Fruit fly (Drosophila melanogaster) whole organism, wandering third instar larva: Measurements from ENCODE around the gene bb8.
A peak's percentile ranks its signal among the peaks of the same experiment; 100 is the strongest.

Experiments used
- Abd-B ChIP-seq: fragments of >200 bp; optimal IDR thresholded peaks from 2 replicates; lab custom pipeline; 2017; ENCODE audit warnings: missing biosample characterization, missing genetic modification characterization
- CG32264 ChIP-seq: fragments of 200-800 bp; sonication (Bioruptor generic); optimal IDR thresholded peaks from 2 replicates; lab custom pipeline; 2016; ENCODE audit warnings: missing biosample characterization, missing genetic modification characterization
- CG9705 ChIP-seq: fragments of 200-800 bp; sonication (Bioruptor generic); optimal IDR thresholded peaks from 2 replicates; lab custom pipeline; 2018; ENCODE audit warnings: missing biosample characterization, mild to moderate bottlenecking, missing genetic modification characterization
- CrebA ChIP-seq: fragments of 200-800 bp; sonication (Bioruptor generic); optimal IDR thresholded peaks from 2 replicates; lab custom pipeline; 2016; ENCODE audit warnings: missing biosample characterization, mild to moderate bottlenecking, missing genetic modification characterization, borderline replicate concordance
- Dfd ChIP-seq: fragments of >200 bp; optimal IDR thresholded peaks from 2 replicates; lab custom pipeline; 2017; ENCODE audit warnings: missing biosample characterization, missing genetic modification characterization
- Dif ChIP-seq: fragments of 200-275, 200-300 bp; sonication (Bioruptor generic); optimal IDR thresholded peaks from 2 replicates; lab custom pipeline; 2018; ENCODE audit warnings: missing biosample characterization, missing genetic modification characterization; ENCODE audit not compliant: partially characterized antibody
- GATAd ChIP-seq: sonication (Bioruptor generic); optimal IDR thresholded peaks from 2 replicates; lab custom pipeline; 2016; ENCODE audit warnings: missing biosample characterization, missing genetic modification characterization
- HLH106 ChIP-seq: fragments of 200-800 bp; optimal IDR thresholded peaks from 3 replicates; lab custom pipeline; 2019; ENCODE audit warnings: missing biosample characterization, mild to moderate bottlenecking, missing genetic modification characterization, moderate library complexity
- Hnf4 ChIP-seq: fragments of 200-800 bp; sonication (Bioruptor generic); optimal IDR thresholded peaks from 2 replicates; lab custom pipeline; 2016; ENCODE audit warnings: missing biosample characterization, mild to moderate bottlenecking, missing genetic modification characterization
- Hr78 ChIP-seq: fragments of >200 bp; optimal IDR thresholded peaks from 2 replicates; lab custom pipeline; 2017; ENCODE audit warnings: missing biosample characterization, missing genetic modification characterization
- Hr83 ChIP-seq: fragments of 200-300 bp; sonication (Bioruptor generic); optimal IDR thresholded peaks from 2 replicates; lab custom pipeline; 2016; ENCODE audit warnings: missing biosample characterization, mild to moderate bottlenecking, missing genetic modification characterization, moderate library complexity; ENCODE audit not compliant: poor library complexity, severe bottlenecking
- Mio ChIP-seq: sonication (Bioruptor generic); optimal IDR thresholded peaks from 2 replicates; lab custom pipeline; 2016; ENCODE audit warnings: missing biosample characterization, missing genetic modification characterization
- Myc ChIP-seq: fragments of >200 bp; optimal IDR thresholded peaks from 2 replicates; lab custom pipeline; 2017
- N ChIP-seq: fragments of >200 bp; optimal IDR thresholded peaks from 2 replicates; lab custom pipeline; 2018; ENCODE audit warnings: missing biosample characterization, missing external identifiers, missing genetic modification characterization
- OdsH ChIP-seq: fragments of 200-800 bp; sonication (Bioruptor generic); optimal IDR thresholded peaks from 2 replicates; lab custom pipeline; 2016; ENCODE audit warnings: missing biosample characterization, mild to moderate bottlenecking, missing genetic modification characterization
- Rel ChIP-seq, 2 experiments: fragments of 200-800 bp; sonication (Bioruptor generic) in 1 of 2; optimal IDR thresholded peaks; 2 replicates in 1 of 2; 3 replicates in 1 of 2; lab custom pipeline; 2016 to 2019; ENCODE audit warnings: mild to moderate bottlenecking in 2 of 2, missing biosample characterization in 2 of 2, missing genetic modification characterization in 2 of 2, moderate library complexity in 1 of 2
- Sp1 ChIP-seq: fragments of 200-800 bp; sonication (Bioruptor generic); optimal IDR thresholded peaks from 3 replicates; lab custom pipeline; 2019; ENCODE audit warnings: missing biosample characterization, mild to moderate bottlenecking, missing genetic modification characterization, moderate library complexity
- Vsx2 ChIP-seq: fragments of 200-300, 225-300 bp; sonication (Bioruptor generic); optimal IDR thresholded peaks from 2 replicates; lab custom pipeline; 2018; ENCODE audit warnings: missing biosample characterization, missing genetic modification characterization; ENCODE audit not compliant: partially characterized antibody
- dl ChIP-seq, 2 experiments: fragments of 175-275, 200-275 bp in 1 of 2; fragments of 200-275 bp in 1 of 2; sonication (Bioruptor generic); optimal IDR thresholded peaks; lab custom pipeline; 2018; ENCODE audit warnings: mild to moderate bottlenecking in 2 of 2, missing biosample characterization in 2 of 2, missing genetic modification characterization in 2 of 2, moderate library complexity in 2 of 2; ENCODE audit not compliant: partially characterized antibody in 2 of 2, insufficient read depth in 1 of 2
- dmrt93B ChIP-seq: fragments of 200-800 bp; sonication (Bioruptor generic); optimal IDR thresholded peaks from 2 replicates; lab custom pipeline; 2018; ENCODE audit warnings: missing biosample characterization, mild to moderate bottlenecking, missing genetic modification characterization
- dsf ChIP-seq: sonication (Bioruptor generic); optimal IDR thresholded peaks from 2 replicates; lab custom pipeline; 2016; ENCODE audit warnings: missing biosample characterization, missing genetic modification characterization, borderline replicate concordance
- ey ChIP-seq: fragments of 200-800 bp; sonication (Bioruptor generic); optimal IDR thresholded peaks from 2 replicates; lab custom pipeline; 2016; ENCODE audit warnings: missing biosample characterization, missing genetic modification characterization
- foxo ChIP-seq, 2 experiments: fragments of 200-800 bp; sonication (Bioruptor generic); optimal IDR thresholded peaks; 2 replicates in 1 of 2; 3 replicates in 1 of 2; lab custom pipeline; 2016 to 2017; ENCODE audit warnings: missing biosample characterization in 2 of 2, missing genetic modification characterization in 2 of 2
- fru ChIP-seq: fragments of 200-800 bp; sonication (Bioruptor generic); optimal IDR thresholded peaks from 3 replicates; lab custom pipeline; 2016; ENCODE audit warnings: missing biosample characterization, mild to moderate bottlenecking, missing genetic modification characterization
- h ChIP-seq: fragments of 200-800 bp; sonication (Bioruptor generic); optimal IDR thresholded peaks from 3 replicates; lab custom pipeline; 2016; ENCODE audit warnings: missing biosample characterization, mild to moderate bottlenecking, missing genetic modification characterization
- jim ChIP-seq: fragments of 175-275, 200-325 bp; sonication (Bioruptor generic); optimal IDR thresholded peaks from 2 replicates; lab custom pipeline; 2016; ENCODE audit warnings: missing biosample characterization, mild to moderate bottlenecking, missing genetic modification characterization
- psq ChIP-seq: fragments of 200-800 bp; sonication (Bioruptor generic); optimal IDR thresholded peaks from 3 replicates; lab custom pipeline; 2017; ENCODE audit warnings: missing biosample characterization, mild to moderate bottlenecking, missing genetic modification characterization, moderate library complexity
- usp ChIP-seq: fragments of >200 bp; optimal IDR thresholded peaks from 2 replicates; lab custom pipeline; 2017; ENCODE audit warnings: missing biosample characterization, missing genetic modification characterization

bb8 gene

DNA sequence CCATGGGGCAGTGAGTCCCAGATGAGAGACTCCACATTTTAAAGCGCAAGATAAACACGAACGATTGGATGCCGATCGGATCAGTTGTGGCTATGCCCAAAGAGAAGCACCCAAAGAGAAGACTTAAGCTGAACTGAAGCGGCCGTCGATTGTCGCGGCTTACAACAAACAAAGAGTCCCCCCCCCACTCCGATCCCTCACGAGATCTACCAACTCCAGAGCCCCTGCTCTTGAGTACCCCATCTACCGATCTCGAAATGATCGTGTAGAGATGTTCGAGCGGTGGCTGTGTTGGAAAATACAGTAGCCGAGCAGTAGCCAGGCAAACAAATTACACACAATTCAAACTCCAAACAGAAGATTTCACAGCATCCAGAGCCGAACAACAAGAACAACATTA lies 35.7 kb upstream of the bb8 start:
- TF ChIP-seq Dfd (GFP tag; lab: Kevin White, UChicago) (no peak), jim (GFP tag; lab: Kevin White, UChicago) (no peak)

DNA sequence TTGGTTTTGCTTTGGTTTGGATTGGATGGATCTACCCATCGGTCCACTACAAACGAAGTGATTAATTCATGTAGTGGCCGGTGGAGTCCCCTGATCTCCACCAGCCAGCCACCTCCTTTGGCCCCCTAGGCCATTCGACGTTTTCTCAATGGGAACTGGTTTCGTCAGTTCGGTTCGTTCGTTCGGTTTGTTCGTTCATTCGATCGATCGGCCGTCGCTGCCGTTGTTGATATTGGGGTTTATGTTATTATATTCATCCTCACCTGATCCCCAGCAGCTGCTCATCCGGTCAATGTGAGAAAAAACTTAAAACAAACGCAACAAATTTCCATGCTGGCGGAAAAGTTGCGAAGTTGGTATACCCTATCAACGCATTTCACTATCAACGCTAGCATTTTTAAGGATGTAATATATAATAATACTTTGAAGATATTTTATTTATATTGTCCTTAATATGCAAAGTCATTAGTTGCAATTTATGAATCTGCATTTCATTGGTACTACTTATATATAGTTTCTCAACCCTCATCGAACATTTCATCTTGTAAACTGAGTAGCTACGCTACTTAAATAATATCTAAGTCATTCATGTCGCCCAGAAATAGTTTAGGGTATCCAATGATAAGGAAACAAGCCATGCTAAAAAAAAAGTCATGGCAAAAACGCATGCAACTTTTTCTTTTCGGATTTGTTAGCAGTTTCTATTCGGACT lies 33.8 kb upstream of the bb8 start:
- TF ChIP-seq h (GFP tag; lab: Kevin White, UChicago) (no peak), Rel (GFP tag; optimal IDR thresholded peaks at IDR 0.05; lab: Kevin White, UChicago) (no peak), Rel (tag; optimal IDR thresholded peaks at IDR 0.05; lab: Kevin White, UChicago) (peak; percentile 48), Vsx2 (GFP tag; lab: Kevin White, UChicago) (peak; percentile 12), Abd-B (no peak)

DNA sequence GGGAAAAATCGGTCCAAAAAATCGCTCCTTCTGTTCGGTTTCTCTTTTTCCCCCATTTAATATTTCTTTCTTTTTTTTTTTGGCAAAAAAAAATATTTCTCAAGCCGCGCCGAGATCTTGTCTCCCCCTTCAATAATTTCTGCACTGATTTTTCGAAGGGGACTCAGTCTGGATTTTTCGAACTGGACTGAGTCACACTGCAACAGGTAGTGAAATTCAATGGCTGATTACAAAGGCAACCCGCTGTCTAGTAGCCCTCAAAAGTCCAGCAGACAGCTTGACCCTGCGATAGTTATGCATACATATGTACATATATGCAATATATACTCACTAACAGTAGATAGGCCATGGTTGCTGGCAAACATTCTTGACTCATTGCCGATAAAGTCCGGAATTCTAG lies 30.3 kb upstream of the bb8 start:
- no peak for TF ChIP-seq Hr78 (GFP tag; lab: Kevin White, UChicago)
- TF ChIP-seq Dif (GFP tag; lab: Kevin White, UChicago): no peak
- no peak for TF ChIP-seq dl (GFP tag; optimal IDR thresholded peaks at IDR 0.05; lab: Kevin White, UChicago; ENCODE audit: insufficient read depth in 1 of 2, partially characterized antibody in 2 of 2)
- no peak for TF ChIP-seq ey (GFP tag; lab: Kevin White, UChicago)
- TF ChIP-seq N (GFP tag; lab: Kevin White, UChicago): no peak
- TF ChIP-seq Abd-B: no peak
- TF ChIP-seq HLH106 (tag; lab: Kevin White, UChicago): no peak
- TF ChIP-seq, all 38 proteins: peak for 0

DNA sequence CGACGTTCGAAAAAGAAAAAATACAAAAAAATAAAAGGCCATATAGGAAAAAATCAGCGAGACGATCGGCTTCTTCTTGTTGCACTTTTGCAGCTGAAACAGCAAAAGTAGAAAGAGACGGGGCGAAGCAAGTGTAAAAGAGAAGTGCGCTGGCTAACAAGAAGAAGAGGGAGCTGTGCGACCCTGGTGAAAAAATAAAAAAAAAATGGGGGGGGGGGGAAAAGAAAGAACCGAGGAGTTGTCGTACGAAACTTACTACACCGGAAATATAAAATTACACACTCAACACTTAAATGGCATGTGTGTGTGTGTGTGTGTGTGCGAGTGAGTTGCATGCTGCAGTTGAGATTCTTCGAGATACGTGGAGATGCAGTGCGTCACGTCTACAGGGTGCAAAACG lies 28.9 kb upstream of the bb8 start:
- TF ChIP-seq CG32264 (GFP tag; lab: Kevin White, UChicago): no peak
- no peak for TF ChIP-seq GATAd (GFP tag; lab: Kevin White, UChicago)
- TF ChIP-seq CG9705 (GFP tag; lab: Kevin White, UChicago): no peak
- TF ChIP-seq Dfd (GFP tag; lab: Kevin White, UChicago): peak; percentile 85
- TF ChIP-seq h (GFP tag; lab: Kevin White, UChicago): no peak
- no peak for TF ChIP-seq Myc
- TF ChIP-seq psq (GFP tag; lab: Kevin White, UChicago): peak; percentile 8

DNA sequence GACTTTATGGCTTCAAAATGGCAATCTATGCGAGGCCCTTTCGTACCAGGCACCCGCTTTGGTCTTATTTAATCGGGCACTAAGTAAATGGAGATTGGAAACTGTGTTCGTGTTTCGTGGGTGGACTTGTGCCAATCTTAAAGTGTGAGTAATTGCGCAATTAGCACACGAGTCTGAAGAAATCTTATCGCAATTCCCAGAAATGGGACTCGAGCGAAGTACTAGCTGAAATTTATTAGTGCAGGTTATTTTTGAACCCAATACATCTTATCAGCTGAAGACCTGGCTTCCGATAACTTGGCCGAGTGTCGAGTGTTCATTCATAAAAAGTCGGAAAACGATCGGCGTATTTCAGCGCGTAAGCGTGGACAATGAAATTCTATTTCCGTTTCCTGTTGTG lies 26.9 kb upstream of the bb8 start:
- TF ChIP-seq Myc: no peak
- TF ChIP-seq Rel (GFP tag; optimal IDR thresholded peaks at IDR 0.05; lab: Kevin White, UChicago): no peak
- TF ChIP-seq Rel (tag; optimal IDR thresholded peaks at IDR 0.05; lab: Kevin White, UChicago): peak; percentile 29
- TF ChIP-seq h (GFP tag; lab: Kevin White, UChicago): peak; percentile 77

DNA sequence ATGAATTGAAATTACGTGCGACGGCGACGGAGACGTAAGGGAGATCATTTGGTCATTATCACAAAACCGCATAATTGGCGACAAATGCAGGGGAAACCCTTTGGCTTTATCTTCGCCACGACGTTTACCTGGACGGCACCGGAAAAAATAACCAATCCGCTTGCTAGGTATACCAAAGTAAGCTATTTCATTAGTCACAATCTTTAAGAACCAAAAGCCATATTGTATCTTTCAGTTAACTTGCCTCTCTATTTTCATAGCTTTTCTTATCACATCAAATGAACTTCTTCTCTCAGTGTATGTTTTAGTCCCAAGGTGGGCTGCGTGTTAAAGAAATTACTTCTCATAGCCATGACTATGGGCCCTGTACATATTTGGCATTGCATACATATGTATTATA lies 25.6 kb upstream of the bb8 start:
- TF ChIP-seq dmrt93B (GFP tag; lab: Kevin White, UChicago) (no peak), ey (GFP tag; lab: Kevin White, UChicago) (peak; percentile 10), foxo (GFP tag; optimal IDR thresholded peaks at IDR 0.05; lab: Kevin White, UChicago) (peak in 1 of 2 experiments; percentile 5), OdsH (GFP tag; lab: Kevin White, UChicago) (no peak)

DNA sequence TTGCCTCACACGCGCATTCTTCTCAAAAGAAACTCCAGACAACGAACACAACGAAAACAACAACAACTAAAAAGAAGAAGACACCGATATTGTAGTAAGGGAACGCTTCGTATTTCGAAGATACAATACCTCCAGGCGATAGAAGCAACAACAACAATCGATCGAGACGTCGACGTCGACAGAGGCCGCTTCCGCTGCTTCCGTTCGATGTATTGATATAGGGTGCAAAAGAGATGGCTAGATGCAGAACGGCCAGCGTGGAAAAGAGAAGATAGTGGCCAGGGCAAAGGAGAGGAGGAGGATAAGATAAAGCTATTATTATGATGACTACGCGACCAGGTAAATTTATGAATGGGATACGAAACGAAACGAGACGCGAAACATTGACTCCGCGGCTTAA lies 25.2 kb upstream of the bb8 start:
- peak; percentile 21 for TF ChIP-seq psq (GFP tag; lab: Kevin White, UChicago)
- no peak for TF ChIP-seq Hr83 (GFP tag; lab: Kevin White, UChicago)

DNA sequence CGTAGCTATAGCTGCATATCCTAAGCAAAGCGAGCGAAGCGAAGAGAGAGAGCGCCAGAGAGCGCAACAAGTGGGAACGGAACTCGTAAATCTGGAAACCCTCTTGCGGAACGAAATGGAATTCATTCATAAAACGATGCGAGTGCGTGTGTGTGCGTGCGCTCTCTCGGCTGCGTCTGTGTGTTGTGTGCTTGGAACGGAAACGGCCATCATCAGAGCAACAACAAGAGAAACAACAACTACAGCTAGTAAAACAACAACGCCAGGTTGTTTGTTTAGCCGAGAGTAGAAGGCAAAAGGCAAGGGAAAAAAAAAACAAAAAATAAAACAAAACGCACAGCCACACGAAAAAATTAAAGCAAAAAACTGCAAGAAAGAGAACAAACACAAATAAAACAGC lies 24.3 kb upstream of the bb8 start:
- no peak for TF ChIP-seq dsf (GFP tag; lab: Kevin White, UChicago)
- TF ChIP-seq Vsx2 (GFP tag; lab: Kevin White, UChicago): peak; percentile 1
- TF ChIP-seq GATAd (GFP tag; lab: Kevin White, UChicago): no peak
- TF ChIP-seq jim (GFP tag; lab: Kevin White, UChicago): peak; percentile 27
- no peak for TF ChIP-seq Rel (GFP tag; optimal IDR thresholded peaks at IDR 0.05; lab: Kevin White, UChicago)
- TF ChIP-seq Rel (tag; optimal IDR thresholded peaks at IDR 0.05; lab: Kevin White, UChicago): no peak
- TF ChIP-seq HLH106 (tag; lab: Kevin White, UChicago): peak; percentile 14
- no peak for TF ChIP-seq dmrt93B (GFP tag; lab: Kevin White, UChicago)
- no peak for TF ChIP-seq Mio (GFP tag; lab: Kevin White, UChicago)
- no peak for TF ChIP-seq CG32264 (GFP tag; lab: Kevin White, UChicago)
- TF ChIP-seq CrebA (GFP tag; lab: Kevin White, UChicago): no peak
- TF ChIP-seq Hnf4 (GFP tag; lab: Kevin White, UChicago): no peak
- TF ChIP-seq CG9705 (GFP tag; lab: Kevin White, UChicago): no peak
- TF ChIP-seq psq (GFP tag; lab: Kevin White, UChicago): peak; percentile 24
- TF ChIP-seq fru (GFP tag; lab: Kevin White, UChicago): no peak
- TF ChIP-seq Sp1 (GFP tag; lab: Kevin White, UChicago): peak; percentile 45
- TF ChIP-seq usp (GFP tag; lab: Kevin White, UChicago): no peak
- peak; percentile 76 for TF ChIP-seq Dif (GFP tag; lab: Kevin White, UChicago)
- TF ChIP-seq dl (GFP tag; optimal IDR thresholded peaks at IDR 0.05; lab: Kevin White, UChicago; ENCODE audit: insufficient read depth in 1 of 2, partially characterized antibody in 2 of 2): peak; percentile 60 to 67
